Worm (Caenorhabditis elegans): ENCODE data around the gene srx-101.

ce11 chrII:3678978-3679377 lies 11.6 kb downstream of the srx-101 start:
- no peak for TF ChIP-seq ztf-29 (GFP tag; IDR thresholded peaks at IDR 0.05)
- no peak for TF ChIP-seq klf-2 (GFP tag; conservative IDR thresholded peaks at IDR 0.05)
- TF ChIP-seq tab-1 (GFP tag; IDR thresholded peaks at IDR 0.05), result no peak
- TF ChIP-seq ref-1 (GFP tag; conservative IDR thresholded peaks at IDR 0.05), result no peak
- no peak for TF ChIP-seq T22C8.4 (GFP tag; IDR thresholded peaks at IDR 0.05)
- no peak for TF ChIP-seq flt-1 (GFP tag; IDR thresholded peaks at IDR 0.05)
